Fruit fly (Drosophila melanogaster) whole organism, embryonic: ENCODE data around the gene CG31436.

Experiments
- C15 ChIP-seq: fragments of 200-800 bp; sonication (Bioruptor generic); IDR thresholded peaks from 3 replicates; pipeline ENCODE4 v1.3.6; 2022; ENCODE audit warnings: missing biosample characterization, missing genetic modification characterization
- CG9797 ChIP-seq: fragments of 200-800 bp; sonication (Bioruptor generic); optimal IDR thresholded peaks from 3 replicates; lab custom pipeline; 2018; ENCODE audit warnings: missing biosample characterization, mild to moderate bottlenecking, missing genetic modification characterization
- caup ChIP-seq: fragments of 200-800 bp; sonication (Bioruptor generic); optimal IDR thresholded peaks from 3 replicates; lab custom pipeline; 2017; ENCODE audit warnings: missing biosample characterization, mild to moderate bottlenecking, missing genetic modification characterization, moderate library complexity; ENCODE audit not compliant: severe bottlenecking
- zfh1 ChIP-seq: fragments of 200-800 bp; sonication (Bioruptor generic); IDR thresholded peaks from 3 replicates; pipeline ENCODE4 v1.3.6; 2022; ENCODE audit warnings: missing biosample characterization, missing genetic modification characterization

dm6 chr3R:25316016-25316415 is 12.1 kb downstream of the CG31436 start, which contains the start of gene CG10559:
- no peak for TF ChIP-seq caup (GFP tag; lab: Kevin White, UChicago)
- no peak for TF ChIP-seq C15
- no peak for TF ChIP-seq CG9797 (GFP tag; lab: Kevin White, UChicago)
- TF ChIP-seq zfh1 (GFP tag; lab: Robert Waterston, UW), result no peak
